Worm (Caenorhabditis elegans) whole organism, early embryonic: ENCODE results near the gene stn-2.
"Not testable (repeated sequence)": the region's sequence is repeated elsewhere in the genome, so short reads cannot be mapped to it uniquely, and the experiment has no call there.

Experiments used
- B0310.2 ChIP-seq: sonication (generic microtip); optimal IDR thresholded peaks from 2 replicates; lab custom pipeline; 2016; ENCODE audit warnings: mild to moderate bottlenecking, missing genetic modification characterization, missing compliant biosample characterization
- F13C5.2 ChIP-seq: sonication (generic microtip); optimal IDR thresholded peaks from 2 replicates; lab custom pipeline; 2017; ENCODE audit warnings: mild to moderate bottlenecking, missing genetic modification characterization, inconsistent platforms, missing compliant biosample characterization
- aly-1 ChIP-seq: sonication (generic microtip); optimal IDR thresholded peaks from 2 replicates; lab custom pipeline; 2016; ENCODE audit warnings: missing genetic modification characterization, missing compliant biosample characterization
- ama-1 ChIP-seq: fragments of 150-350 bp; optimal IDR thresholded peaks from 2 replicates; lab custom pipeline; 2014
- ceh-13 ChIP-seq: fragments of 200-800 bp; sonication (Bioruptor generic); optimal IDR thresholded peaks from 2 replicates; lab custom pipeline; 2018; ENCODE audit warnings: mild to moderate bottlenecking, missing genetic modification characterization, missing compliant biosample characterization
- ceh-36 ChIP-seq: sonication (generic microtip); optimal IDR thresholded peaks from 2 replicates; lab custom pipeline; 2016; ENCODE audit warnings: missing genetic modification characterization, inconsistent platforms, missing compliant biosample characterization
- ets-7 ChIP-seq: sonication (generic microtip); optimal IDR thresholded peaks from 2 replicates; lab custom pipeline; 2016; ENCODE audit warnings: missing genotype, missing genetic modification characterization, missing compliant biosample characterization
- flt-1 ChIP-seq: fragments of 200-800 bp; sonication (Bioruptor generic); IDR thresholded peaks from 2 replicates; pipeline ENCODE4 v1.3.6; 2022; ENCODE audit warnings: missing genetic modification characterization, missing compliant biosample characterization
- hmbx-1 ChIP-seq: sonication (generic microtip); optimal IDR thresholded peaks from 2 replicates; lab custom pipeline; 2016; ENCODE audit warnings: mild to moderate bottlenecking, missing genetic modification characterization, missing compliant biosample characterization
- hmg-4 ChIP-seq: fragments of 200-800 bp; sonication (Bioruptor generic); optimal IDR thresholded peaks from 2 replicates; lab custom pipeline; 2018; ENCODE audit warnings: mild to moderate bottlenecking, missing genetic modification characterization, missing compliant biosample characterization
- hnd-1 ChIP-seq: sonication (generic microtip); optimal IDR thresholded peaks from 2 replicates; lab custom pipeline; 2016; ENCODE audit warnings: missing genetic modification characterization, missing compliant biosample characterization
- pes-1 ChIP-seq: fragments of 200-800 bp; sonication (Bioruptor generic); IDR thresholded peaks from 2 replicates; pipeline ENCODE4 v1.3.6; 2022; ENCODE audit warnings: missing genetic modification reagents, missing genetic modification characterization, missing compliant biosample characterization
- scrt-1 ChIP-seq: fragments of 200-800 bp; sonication (Bioruptor generic); IDR thresholded peaks from 2 replicates; pipeline ENCODE4 v1.3.6; 2022; ENCODE audit warnings: missing genetic modification characterization, missing compliant biosample characterization
- sea-1 ChIP-seq: fragments of 200-800 bp; sonication (Bioruptor generic); conservative IDR thresholded peaks from 2 replicates; pipeline ENCODE4 v1.3.6; 2022; ENCODE audit warnings: missing genetic modification characterization, missing compliant biosample characterization
- tbx-11 ChIP-seq: fragments of 200-800 bp; sonication (Bioruptor generic); IDR thresholded peaks from 2 replicates; pipeline ENCODE4 v1.3.6; 2022; ENCODE audit warnings: missing genetic modification characterization, missing compliant biosample characterization
- tbx-37 ChIP-seq: fragments of 200-800 bp; sonication (Bioruptor generic); conservative IDR thresholded peaks from 2 replicates; pipeline ENCODE4 v1.3.6; 2022; ENCODE audit warnings: missing genetic modification reagents, missing genetic modification characterization, missing compliant biosample characterization
- tra-4 ChIP-seq: sonication (generic microtip); optimal IDR thresholded peaks from 2 replicates; lab custom pipeline; 2017; ENCODE audit warnings: missing genetic modification characterization, missing compliant biosample characterization

Gene stn-2

DNA sequence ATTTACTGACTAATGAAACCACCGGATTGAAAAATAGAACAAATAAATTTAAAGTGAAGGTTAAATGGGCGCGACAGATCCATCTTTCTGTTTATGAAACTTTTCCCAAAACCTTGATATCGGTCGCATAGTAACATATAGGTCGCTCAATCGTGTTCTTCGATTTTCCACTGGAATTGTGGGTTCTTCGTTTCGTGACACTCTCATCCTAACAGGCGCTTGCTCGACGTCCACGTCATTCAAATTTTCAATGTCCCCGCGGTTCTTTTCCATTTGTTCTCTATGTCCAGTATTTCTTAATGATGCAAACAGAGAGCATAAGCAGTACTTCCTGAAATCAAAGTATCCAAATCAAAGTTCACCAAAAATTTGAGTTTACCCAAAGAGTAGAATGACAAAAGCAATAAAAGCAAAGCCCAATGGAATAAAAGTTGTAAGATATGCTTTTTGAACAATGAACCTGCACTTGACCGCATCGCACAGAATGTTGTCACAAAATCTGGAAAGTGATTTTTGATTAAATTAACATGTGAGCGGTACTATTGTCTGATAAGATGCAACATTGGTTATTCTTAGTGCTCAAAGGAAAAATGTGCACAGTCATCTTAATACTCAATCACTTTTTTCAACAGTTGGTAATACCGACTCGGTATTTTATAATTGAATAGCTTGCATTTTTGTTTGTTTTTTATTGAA, 12.9 kb downstream of the stn-2 start, which contains the start of gene F27D9.13:
Gene F27D9.13, minus strand, starts transcription at position 51 of the 696 bp plus-strand sequence.
- TF ChIP-seq tbx-11: no peak
- no peak for TF ChIP-seq pes-1 (GFP tag; lab: Robert Waterston, UW)
- TF ChIP-seq sea-1: no peak
- TF ChIP-seq aly-1 (tag; lab: Kevin White, UChicago): no peak
- TF ChIP-seq flt-1 (GFP tag; lab: Robert Waterston, UW): no peak
- no peak for TF ChIP-seq ama-1 (lab: Kevin White, UChicago)
- TF ChIP-seq B0310.2: no peak
- TF ChIP-seq tra-4: no peak
- no peak for TF ChIP-seq tbx-37 (GFP tag; lab: Robert Waterston, UW)
- no peak for TF ChIP-seq hmbx-1 (tag; lab: Kevin White, UChicago)
- no peak for TF ChIP-seq scrt-1
- TF ChIP-seq hmg-4 (GFP tag; lab: Kevin White, UChicago): no peak
- TF ChIP-seq ets-7 (tag; lab: Kevin White, UChicago): no peak
- TF ChIP-seq F13C5.2 (tag; lab: Kevin White, UChicago): no peak
- TF ChIP-seq hnd-1 (tag; lab: Kevin White, UChicago): no peak
- TF ChIP-seq ceh-13 (GFP tag; lab: Kevin White, UChicago): no peak
- TF ChIP-seq ceh-36 (tag; lab: Kevin White, UChicago): no peak

DNA sequence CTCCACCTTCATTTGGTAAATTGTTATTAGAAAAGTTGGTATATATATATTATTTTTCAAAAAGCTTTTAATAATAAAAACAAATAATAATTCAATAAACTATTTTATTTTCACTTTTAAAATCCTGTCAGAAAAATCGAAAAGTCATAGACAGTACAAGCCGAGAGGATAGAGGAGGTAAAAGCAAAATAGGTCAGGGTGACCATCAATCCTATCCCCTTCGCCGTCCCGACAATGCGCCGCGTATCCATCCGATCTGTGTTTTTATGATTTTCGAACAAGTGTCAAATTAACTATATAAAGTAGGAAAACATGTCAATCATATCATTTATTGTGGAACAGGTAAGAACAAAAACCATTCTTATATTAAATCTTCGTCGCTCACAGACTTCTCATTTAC, 15.0 kb downstream of the stn-2 start:
- TF ChIP-seq F13C5.2 (tag; lab: Kevin White, UChicago): no peak
- no peak for TF ChIP-seq B0310.2
- TF ChIP-seq ama-1 (lab: Kevin White, UChicago): no peak
- no peak for TF ChIP-seq ceh-36 (tag; lab: Kevin White, UChicago)
- TF ChIP-seq hmg-4 (GFP tag; lab: Kevin White, UChicago): no peak

- TF ChIP-seq hmbx-1 (tag; lab: Kevin White, UChicago); ama-1 (lab: Kevin White, UChicago); ceh-13 (GFP tag; lab: Kevin White, UChicago): not testable (repeated sequence)
These were observed 15.6 kb downstream of the stn-2 start, which contains the start of gene dhs-29 for ce11 chrX:7664819-7665218. TSS of gene dhs-29 (minus strand) at chrX:7664919.

DNA sequence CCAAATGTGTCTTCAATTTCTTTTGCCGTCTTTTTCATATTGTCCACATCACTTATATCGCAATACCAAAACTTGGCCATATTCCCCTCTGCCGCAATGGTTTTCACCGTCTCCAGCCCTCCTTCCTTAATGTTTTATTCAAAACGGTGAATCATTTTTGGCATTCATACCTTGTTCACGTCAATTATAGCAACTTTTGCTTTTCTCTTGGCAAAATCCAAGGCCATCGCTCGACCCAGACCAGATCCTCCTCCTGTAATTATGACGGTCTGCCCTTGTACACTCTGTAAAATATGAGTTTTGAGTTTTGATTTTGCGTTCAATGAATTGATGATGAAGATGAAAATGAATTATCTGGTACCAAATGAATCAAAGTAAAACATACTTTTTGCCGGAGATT, 16.0 kb downstream of the stn-2 start:
- TF ChIP-seq tbx-37 (GFP tag; lab: Robert Waterston, UW) (no peak), aly-1 (tag; lab: Kevin White, UChicago) (no peak), B0310.2 (no peak), ceh-13 (GFP tag; lab: Kevin White, UChicago) (no peak), ama-1 (lab: Kevin White, UChicago) (no peak), ets-7 (tag; lab: Kevin White, UChicago) (no peak), hmbx-1 (tag; lab: Kevin White, UChicago) (no peak), hmg-4 (GFP tag; lab: Kevin White, UChicago) (no peak)

ce11 chrX:7662532-7662931, 17.9 kb downstream of the stn-2 start:
- TF ChIP-seq aly-1 (tag; lab: Kevin White, UChicago) (no peak), scrt-1 (no peak), ceh-13 (GFP tag; lab: Kevin White, UChicago) (no peak), tbx-11 (no peak), flt-1 (GFP tag; lab: Robert Waterston, UW) (no peak), hmbx-1 (tag; lab: Kevin White, UChicago) (no peak), sea-1 (no peak)

ce11 chrX:7661628-7662027, 18.8 kb downstream of the stn-2 start:
- TF ChIP-seq ceh-13 (GFP tag; lab: Kevin White, UChicago) (no peak), ets-7 (tag; lab: Kevin White, UChicago) (no peak), hnd-1 (tag; lab: Kevin White, UChicago) (no peak), B0310.2 (no peak), hmbx-1 (tag; lab: Kevin White, UChicago) (no peak), ceh-36 (tag; lab: Kevin White, UChicago) (no peak), F13C5.2 (tag; lab: Kevin White, UChicago) (no peak), aly-1 (tag; lab: Kevin White, UChicago) (no peak), flt-1 (GFP tag; lab: Robert Waterston, UW) (no peak), pes-1 (GFP tag; lab: Robert Waterston, UW) (no peak), hmg-4 (GFP tag; lab: Kevin White, UChicago) (no peak), tbx-37 (GFP tag; lab: Robert Waterston, UW) (no peak), tbx-11 (no peak), sea-1 (no peak), ama-1 (lab: Kevin White, UChicago) (no peak), tra-4 (no peak), scrt-1 (no peak)

DNA sequence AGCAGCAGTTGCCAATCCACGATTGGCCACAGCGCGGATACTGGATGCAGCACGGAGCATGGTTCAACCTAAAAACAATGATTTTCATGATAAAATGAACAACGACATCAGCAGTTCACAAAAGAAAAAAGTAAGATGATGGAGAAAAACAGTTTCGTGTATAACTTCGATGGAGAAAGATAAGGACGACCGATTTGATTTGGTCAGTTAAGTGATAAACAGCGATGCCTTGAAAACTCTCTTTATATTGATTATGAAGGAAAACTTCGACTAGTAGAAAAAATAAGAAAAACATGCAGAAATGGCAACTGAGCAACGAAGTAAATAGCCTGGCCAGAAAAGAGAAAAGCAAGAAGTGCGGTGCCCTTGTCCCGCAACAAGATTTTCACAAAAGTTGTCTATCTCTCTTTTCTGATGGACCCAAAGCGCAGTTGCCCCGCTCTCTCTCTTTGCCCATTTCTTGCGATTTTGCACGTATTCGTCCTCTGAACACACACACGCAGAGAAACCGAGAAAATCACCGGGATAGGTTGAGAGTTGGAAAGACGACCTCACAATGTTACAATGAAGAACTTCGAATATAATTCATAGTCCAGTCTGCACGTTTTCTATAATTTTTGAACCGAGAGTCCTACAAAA, 19.4 kb downstream of the stn-2 start, which contains the start of gene pcca-1:
Gene pcca-1, minus strand, starts transcription at position 68 of the 639 bp plus-strand sequence.
- TF ChIP-seq tra-4: no peak
